Worm (Caenorhabditis elegans): ENCODE results near the gene K10H10.5.

K10H10.5 gene

ce11 chrII:14515017-14515416 lies 13.5 kb downstream of the K10H10.5 start, which contains the start of gene K10H10.9:
K10H10.9 (minus strand) TSS chrII:14515117.
- TF ChIP-seq fkh-4 (tag; optimal IDR thresholded peaks at IDR 0.05; ENCODE audit: borderline replicate concordance) (no peak), jun-1 (tag; optimal IDR thresholded peaks at IDR 0.05) (no peak), aly-2 (tag; optimal IDR thresholded peaks at IDR 0.05) (no peak), lin-35 (GFP tag; optimal IDR thresholded peaks at IDR 0.05) (no peak), ceh-82 (tag; optimal IDR thresholded peaks at IDR 0.05) (no peak), sup-37 (GFP tag; optimal IDR thresholded peaks at IDR 0.05) (no peak), irx-1 (tag; optimal IDR thresholded peaks at IDR 0.05) (no peak), unc-30 (tag; optimal IDR thresholded peaks at IDR 0.05) (no peak)

ce11 chrII:14522037-14522436 lies 20.5 kb downstream of the K10H10.5 start, which contains the start of gene btb-19:
btb-19 (minus strand) TSS chrII:14522137.
- TF ChIP-seq nhr-85 (tag) (no peak), skn-1 (tag; optimal IDR thresholded peaks at IDR 0.05) (no peak), snu-23 (GFP tag; optimal IDR thresholded peaks at IDR 0.05) (no peak)

DNA sequence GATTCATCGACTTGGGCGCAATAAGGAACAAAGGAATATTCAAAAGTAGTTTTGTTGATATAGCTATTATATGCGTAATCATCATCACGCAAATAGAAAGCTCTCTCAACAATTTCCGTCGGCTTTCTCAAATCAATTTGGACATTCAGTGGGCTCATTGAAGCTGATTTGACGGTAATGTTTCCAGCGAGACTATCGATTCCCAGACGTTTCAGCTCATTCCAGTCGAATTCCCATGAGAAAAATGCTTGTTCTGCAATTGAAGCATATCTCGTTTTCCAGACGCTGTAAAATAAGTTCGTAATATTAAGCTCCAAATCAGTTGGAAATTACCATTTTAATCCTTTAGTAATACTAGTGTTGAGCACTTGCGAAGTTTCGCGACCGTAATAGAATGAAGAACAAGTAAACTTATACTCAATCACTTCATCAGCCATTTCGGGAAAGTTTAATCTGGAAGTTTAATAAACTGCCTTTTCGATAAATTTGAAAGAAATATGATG lies 21.6 kb downstream of the K10H10.5 start, which contains the start of gene btb-20:
TSS of gene btb-20 (minus strand) at position 453 of the 503 bp plus-strand sequence.
- TF ChIP-seq rnt-1 (tag; optimal IDR thresholded peaks at IDR 0.05) (no peak), Y116A8C.19 (tag; optimal IDR thresholded peaks at IDR 0.05; ENCODE audit: borderline replicate concordance) (no peak), swsn-7 (tag; optimal IDR thresholded peaks at IDR 0.05) (no peak), ces-1 (GFP tag; optimal IDR thresholded peaks at IDR 0.05) (no peak), ceh-88 (GFP tag; IDR thresholded peaks at IDR 0.05) (no peak), hlh-4 (tag; optimal IDR thresholded peaks at IDR 0.05) (no peak)

DNA sequence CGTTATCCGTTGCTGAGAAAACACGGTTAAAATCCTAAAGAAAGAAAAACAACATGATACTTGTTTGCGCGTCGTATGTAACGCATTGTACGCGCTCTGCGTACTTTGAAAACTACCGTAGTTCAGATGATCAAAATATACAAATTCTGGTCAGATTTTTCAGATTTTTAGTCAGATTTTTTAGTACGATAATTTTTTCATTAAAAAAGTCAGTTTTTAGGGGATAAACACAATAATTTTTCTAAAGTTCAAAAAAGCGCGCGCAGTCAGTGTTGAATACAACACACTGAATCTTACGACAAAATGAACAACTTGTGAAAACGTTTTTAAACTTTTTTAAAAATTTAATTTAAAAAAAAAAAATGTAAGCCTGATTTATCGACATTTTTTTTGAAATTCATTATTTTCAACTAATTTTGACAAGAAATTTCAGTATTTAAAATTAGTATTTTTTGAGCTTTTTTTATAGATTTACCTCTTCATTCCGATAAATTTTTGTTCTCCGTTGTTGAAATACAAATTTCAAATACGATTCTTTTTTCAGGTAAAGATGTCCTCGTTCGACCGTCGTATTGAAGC lies 22.2 kb downstream of the K10H10.5 start, which contains the start of gene pot-2:
TSS of gene pot-2 (plus strand) at position 529 of the 579 bp plus-strand sequence.
- TF ChIP-seq pag-3 (tag; optimal IDR thresholded peaks at IDR 0.05; ENCODE audit: borderline replicate concordance, insufficient read depth), result no peak
- no peak for TF ChIP-seq zip-4 (GFP tag; optimal IDR thresholded peaks at IDR 0.05)
- no peak for TF ChIP-seq ztf-11 (tag; optimal IDR thresholded peaks at IDR 0.05)
- TF ChIP-seq pax-3 (tag; optimal IDR thresholded peaks at IDR 0.05), result no peak
- TF ChIP-seq nhr-12 (tag; optimal IDR thresholded peaks at IDR 0.05), result no peak
- no peak for TF ChIP-seq skn-1 (tag; optimal IDR thresholded peaks at IDR 0.05)
- no peak for TF ChIP-seq hpl-2 (GFP tag; optimal IDR thresholded peaks at IDR 0.05)
- no peak for TF ChIP-seq ceh-90 (tag; optimal IDR thresholded peaks at IDR 0.05)
- no peak for TF ChIP-seq xbp-1 (tag; optimal IDR thresholded peaks at IDR 0.05)
- no peak for TF ChIP-seq F16B12.6 (tag; optimal IDR thresholded peaks at IDR 0.05)
- TF ChIP-seq unc-62 (GFP tag; optimal IDR thresholded peaks at IDR 0.05), result no peak
- no peak for TF ChIP-seq nhr-76 (tag; optimal IDR thresholded peaks at IDR 0.05)
- no peak for TF ChIP-seq nhr-19 (GFP tag; conservative IDR thresholded peaks at IDR 0.05)
- TF ChIP-seq snpc-4 (tag; optimal IDR thresholded peaks at IDR 0.05), result no peak

DNA sequence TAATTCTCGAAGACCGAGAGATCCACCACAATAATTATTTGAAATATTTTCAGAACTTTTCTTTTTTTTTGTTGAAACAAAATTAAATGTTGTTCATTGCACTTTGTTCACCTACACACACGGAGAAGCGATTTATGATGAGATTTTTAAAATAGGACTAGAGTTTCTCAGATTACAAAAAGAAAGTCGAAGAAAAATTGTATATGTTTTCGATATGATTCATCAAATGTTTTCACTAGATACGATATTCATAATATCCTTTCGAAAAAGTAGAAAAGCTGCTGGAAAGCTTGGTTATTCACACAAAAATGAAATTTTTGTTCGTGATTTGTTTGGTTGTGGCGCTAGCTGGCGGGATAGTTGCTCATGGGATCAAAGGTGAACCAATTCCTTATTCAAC lies 23.5 kb downstream of the K10H10.5 start, which contains the start of gene F57C2.4:
TSS of gene F57C2.4 (plus strand) at position 301 of the 400 bp plus-strand sequence.
- TF ChIP-seq egl-27 (tag; optimal IDR thresholded peaks at IDR 0.05), result no peak
- no peak for TF ChIP-seq pag-3 (tag; optimal IDR thresholded peaks at IDR 0.05; ENCODE audit: borderline replicate concordance, insufficient read depth)
- no peak for TF ChIP-seq nhr-20 (tag; optimal IDR thresholded peaks at IDR 0.05)
- TF ChIP-seq C04F5.9 (tag; optimal IDR thresholded peaks at IDR 0.05), result no peak
- TF ChIP-seq unc-130 (tag; optimal IDR thresholded peaks at IDR 0.05), result no peak
- no peak for TF ChIP-seq nhr-71 (tag; optimal IDR thresholded peaks at IDR 0.05)
- TF ChIP-seq lin-39 (tag; optimal IDR thresholded peaks at IDR 0.05), result no peak
- no peak for TF ChIP-seq F16B12.6 (tag; optimal IDR thresholded peaks at IDR 0.05)
- no peak for TF ChIP-seq ets-5 (GFP tag; IDR thresholded peaks at IDR 0.05)
- TF ChIP-seq nhr-11 (tag; optimal IDR thresholded peaks at IDR 0.05), result no peak
- no peak for TF ChIP-seq fkh-10 (GFP tag; optimal IDR thresholded peaks at IDR 0.05)
- no peak for TF ChIP-seq unc-30 (tag; optimal IDR thresholded peaks at IDR 0.05)
- no peak for TF ChIP-seq grh-1 (GFP tag; IDR thresholded peaks at IDR 0.05)
- TF ChIP-seq nhr-76 (tag; optimal IDR thresholded peaks at IDR 0.05), result no peak

All from whole organism, L1 larva.